Fruit fly (Drosophila melanogaster): ENCODE measurements around the gene Arts.

Gene Arts

DNA sequence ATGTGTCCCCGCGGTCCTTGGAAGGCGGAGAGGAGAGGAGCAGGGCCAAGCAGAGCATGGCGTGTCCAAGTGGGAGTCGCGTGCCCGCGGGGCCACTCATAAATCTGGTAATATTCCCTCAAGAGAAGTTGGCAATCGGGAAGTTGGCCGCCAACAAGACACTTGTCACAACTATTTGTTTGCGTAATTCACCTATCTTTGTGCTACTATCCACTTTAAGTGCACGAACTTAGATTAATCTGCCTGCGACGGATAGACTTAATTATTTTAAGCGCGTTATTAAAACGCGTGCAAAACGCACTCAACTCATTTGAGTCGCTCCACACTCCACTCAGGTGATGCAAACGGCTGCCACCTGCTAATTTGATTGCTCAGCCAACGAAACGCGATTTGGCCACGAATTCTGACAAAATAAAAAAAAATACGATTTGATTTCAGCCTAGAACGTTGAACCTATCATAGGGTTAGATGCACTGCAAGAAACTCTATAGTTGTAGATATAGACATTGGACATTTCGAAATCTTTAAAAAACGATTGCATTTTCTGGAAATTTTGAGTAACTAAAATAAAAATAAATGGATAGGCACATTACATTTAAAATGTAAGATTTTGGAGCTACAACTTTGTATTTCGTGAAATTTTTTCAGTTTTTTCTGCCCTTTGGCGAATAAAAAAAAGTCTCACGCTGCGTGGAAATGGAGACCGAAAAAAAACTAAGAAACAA is 31.5 kb upstream of the Arts start (continued):
- peak in 1 of 2 experiments; percentile 16 for TF ChIP-seq chif (GFP tag; optimal IDR thresholded peaks at IDR 0.05)
- peak; percentile 46; the same call in 2 of the 3 replicates for TF ChIP-seq CG14050 (GFP tag; IDR thresholded peaks at IDR 0.05)
- peak; percentile 17 for TF ChIP-seq dmrt11E (tag; optimal IDR thresholded peaks at IDR 0.05)
- TF ChIP-seq CG8089 (GFP tag; optimal IDR thresholded peaks at IDR 0.05): no peak
- TF ChIP-seq NC2α (GFP tag; optimal IDR thresholded peaks at IDR 0.05): no peak
- TF ChIP-seq nom (GFP tag; optimal IDR thresholded peaks at IDR 0.05): no peak
- peak; percentile 30 for TF ChIP-seq CG17385 (GFP tag; optimal IDR thresholded peaks at IDR 0.05)
- no peak for TF ChIP-seq org-1 (GFP tag; optimal IDR thresholded peaks at IDR 0.05)
- TF ChIP-seq CG18619 (GFP tag; optimal IDR thresholded peaks at IDR 0.05): peak; percentile 28
- no peak for TF ChIP-seq Neu2 (GFP tag; optimal IDR thresholded peaks at IDR 0.05; ENCODE audit: borderline replicate concordance)
- no peak for TF ChIP-seq slou (GFP tag; optimal IDR thresholded peaks at IDR 0.05)
- no peak for TF ChIP-seq CG33557 (GFP tag; optimal IDR thresholded peaks at IDR 0.05)
- TF ChIP-seq CG4854 (GFP tag; optimal IDR thresholded peaks at IDR 0.05): peak; percentile 18
- TF ChIP-seq Pdp1 (GFP tag; optimal IDR thresholded peaks at IDR 0.05): peak in 1 of 2 experiments; percentile 42
- peak; percentile 61 for TF ChIP-seq CG3281 (GFP tag; optimal IDR thresholded peaks at IDR 0.05)
- peak; percentile 23 for TF ChIP-seq CG9437 (GFP tag; optimal IDR thresholded peaks at IDR 0.05)
- no peak for TF ChIP-seq CG3163 (GFP tag; optimal IDR thresholded peaks at IDR 0.05)
- peak; percentile 47; the same call in 2 of the 3 replicates for TF ChIP-seq Aef1 (GFP tag; IDR thresholded peaks at IDR 0.05)
- TF ChIP-seq nau (GFP tag; optimal IDR thresholded peaks at IDR 0.05): peak; percentile 22
- no peak for TF ChIP-seq BEAF-32 (GFP tag; optimal IDR thresholded peaks at IDR 0.05)
- peak; percentile 43 for TF ChIP-seq E2f2 (GFP tag; IDR thresholded peaks at IDR 0.05)
- TF ChIP-seq Doc2 (GFP tag; IDR thresholded peaks at IDR 0.05): no peak
- no peak for TF ChIP-seq peb (GFP tag; IDR thresholded peaks at IDR 0.05)
- TF ChIP-seq CG11723 (GFP tag; optimal IDR thresholded peaks at IDR 0.05): no peak
- TF ChIP-seq CG2199 (GFP tag; IDR thresholded peaks at IDR 0.05): no peak
- peak; percentile 47 for TF ChIP-seq esg (GFP tag; conservative IDR thresholded peaks at IDR 0.05)
- no peak for TF ChIP-seq CG3407 (GFP tag; optimal IDR thresholded peaks at IDR 0.05)
- TF ChIP-seq Fer2 (tag; optimal IDR thresholded peaks at IDR 0.05): peak; percentile 1
- TF ChIP-seq CG8281 (tag; optimal IDR thresholded peaks at IDR 0.05): no peak
- peak; percentile 23 for TF ChIP-seq maf-S (GFP tag; optimal IDR thresholded peaks at IDR 0.05)
- no peak for TF ChIP-seq Hmx (GFP tag; optimal IDR thresholded peaks at IDR 0.05)
- TF ChIP-seq Drgx (GFP tag; IDR thresholded peaks at IDR 0.05): peak; percentile 36; the same call in 1 of the 2 replicates
- TF ChIP-seq CG6813 (GFP tag; optimal IDR thresholded peaks at IDR 0.05): no peak
- TF ChIP-seq bab2 (GFP tag; optimal IDR thresholded peaks at IDR 0.05): peak; percentile 55
- peak; percentile 36 for TF ChIP-seq pum (GFP tag; optimal IDR thresholded peaks at IDR 0.05)
- TF ChIP-seq fd64A (GFP tag; optimal IDR thresholded peaks at IDR 0.05): no peak
- no peak for TF ChIP-seq ssp (GFP tag; IDR thresholded peaks at IDR 0.05)
- TF ChIP-seq repo (GFP tag; optimal IDR thresholded peaks at IDR 0.05): no peak
- no peak for TF ChIP-seq ase (GFP tag; IDR thresholded peaks at IDR 0.05)
- peak; percentile 77 for TF ChIP-seq gem (tag; optimal IDR thresholded peaks at IDR 0.05)
- no peak for TF ChIP-seq dimm (GFP tag; IDR thresholded peaks at IDR 0.05)
- TF ChIP-seq Hey (tag; optimal IDR thresholded peaks at IDR 0.05): no peak
- peak; percentile 32 for TF ChIP-seq CHES-1-like (GFP tag; optimal IDR thresholded peaks at IDR 0.05)
- TF ChIP-seq CG13123 (GFP tag; optimal IDR thresholded peaks at IDR 0.05): no peak
- TF ChIP-seq Bdp1 (GFP tag; optimal IDR thresholded peaks at IDR 0.05): no peak
- no peak for TF ChIP-seq ash1 (GFP tag; optimal IDR thresholded peaks at IDR 0.05)
- no peak for TF ChIP-seq gcm (GFP tag; optimal IDR thresholded peaks at IDR 0.05)
- TF ChIP-seq Oaz (GFP tag; IDR thresholded peaks at IDR 0.05): no peak
- TF ChIP-seq tll (GFP tag; optimal IDR thresholded peaks at IDR 0.05): no peak

Measured in whole organism, embryonic.